Fruit fly (Drosophila melanogaster) whole organism, embryonic: ENCODE measurements around the gene Gr97a.

Experiments used
- Aef1 ChIP-seq: fragments of 200-800 bp; sonication (Bioruptor generic); IDR thresholded peaks from 3 replicates; pipeline ENCODE4 v1.3.6; 2022; ENCODE audit warnings: missing biosample characterization, missing genetic modification characterization
- Antp ChIP-seq: fragments of 200-800 bp; sonication (Bioruptor generic); optimal IDR thresholded peaks from 3 replicates; lab custom pipeline; 2016; ENCODE audit warnings: missing biosample characterization, missing genetic modification characterization
- Asciz ChIP-seq: fragments of 200-800 bp; sonication (Bioruptor generic); optimal IDR thresholded peaks from 2 replicates; lab custom pipeline; 2017; ENCODE audit warnings: missing biosample characterization, mild to moderate bottlenecking, missing genetic modification characterization, missing genetic modification reagents
- Bgb ChIP-seq: fragments of 200-800 bp; sonication (Bioruptor generic); IDR thresholded peaks from 2 replicates; pipeline ENCODE4 v1.3.6; 2022; ENCODE audit warnings: missing biosample characterization, missing genetic modification characterization; ENCODE audit not compliant: partially characterized antibody
- BtbVII ChIP-seq: fragments of 200-800 bp; sonication (Bioruptor generic); optimal IDR thresholded peaks from 3 replicates; lab custom pipeline; 2017; ENCODE audit warnings: missing biosample characterization, mild to moderate bottlenecking, missing genetic modification characterization
- CG10267 ChIP-seq: fragments of 200-800 bp; sonication (Bioruptor generic); optimal IDR thresholded peaks from 2 replicates; lab custom pipeline; 2018; ENCODE audit warnings: missing biosample characterization, mild to moderate bottlenecking, missing genetic modification characterization, moderate library complexity
- CG11247 ChIP-seq: fragments of 200-800 bp; sonication (Bioruptor generic); IDR thresholded peaks from 2 replicates; pipeline ENCODE4 v1.3.6; 2022; ENCODE audit warnings: missing biosample characterization, missing genetic modification characterization
- CG12155 ChIP-seq: fragments of 200-800 bp; sonication (Bioruptor generic); optimal IDR thresholded peaks from 3 replicates; lab custom pipeline; 2016; ENCODE audit warnings: missing biosample characterization, missing genetic modification characterization
- CG12942 ChIP-seq: fragments of 200-800 bp; sonication (Bioruptor generic); optimal IDR thresholded peaks from 3 replicates; lab custom pipeline; 2016; ENCODE audit warnings: missing biosample characterization, missing genetic modification characterization
- CG1529 ChIP-seq: fragments of 200-800 bp; sonication (Bioruptor generic); optimal IDR thresholded peaks from 3 replicates; lab custom pipeline; 2018; ENCODE audit warnings: missing biosample characterization, missing genetic modification characterization
- CG1647 ChIP-seq: fragments of 200-800 bp; sonication (Bioruptor generic); optimal IDR thresholded peaks from 3 replicates; lab custom pipeline; 2016; ENCODE audit warnings: missing biosample characterization, missing genetic modification characterization
- CG17359 ChIP-seq: fragments of 200-800 bp; sonication (Bioruptor generic); optimal IDR thresholded peaks from 3 replicates; lab custom pipeline; 2018; ENCODE audit warnings: missing biosample characterization, mild to moderate bottlenecking, missing genetic modification characterization, moderate library complexity
- CG18262 ChIP-seq: fragments of 200-800 bp; optimal IDR thresholded peaks from 3 replicates; lab custom pipeline; 2019; ENCODE audit warnings: missing biosample characterization, mild to moderate bottlenecking, missing genetic modification characterization, moderate library complexity
- CG2120 ChIP-seq: fragments of 200-800 bp; sonication (Bioruptor generic); optimal IDR thresholded peaks from 3 replicates; lab custom pipeline; 2016; ENCODE audit warnings: missing biosample characterization, missing genetic modification characterization
- CG30403 ChIP-seq: fragments of 200-800 bp; sonication (Bioruptor generic); optimal IDR thresholded peaks from 3 replicates; lab custom pipeline; 2016; ENCODE audit warnings: missing biosample characterization, missing genetic modification characterization
- CG31441 ChIP-seq: fragments of 200-800 bp; sonication (Bioruptor generic); IDR thresholded peaks from 2 replicates; pipeline ENCODE4 v1.3.6; 2022; ENCODE audit warnings: missing biosample characterization, missing genetic modification characterization
- CG32532 ChIP-seq: fragments of 200-800 bp; sonication (Bioruptor generic); IDR thresholded peaks from 2 replicates; pipeline ENCODE4 v1.3.6; 2022; ENCODE audit warnings: missing biosample characterization, missing genetic modification characterization
- CG33213 ChIP-seq: fragments of 200-800 bp; sonication (Bioruptor generic); optimal IDR thresholded peaks from 3 replicates; lab custom pipeline; 2016; ENCODE audit warnings: missing biosample characterization, missing genetic modification characterization
- CG3726 ChIP-seq: fragments of 200-800 bp; sonication (Bioruptor generic); IDR thresholded peaks from 3 replicates; pipeline ENCODE4, ENCODE4 v1.3.6; 2022; ENCODE audit warnings: missing biosample characterization, missing genetic modification characterization
- CG4328 ChIP-seq: fragments of 200-800 bp; sonication (Bioruptor generic); optimal IDR thresholded peaks from 3 replicates; lab custom pipeline; 2017; ENCODE audit warnings: missing biosample characterization, missing genetic modification reagents, missing genetic modification characterization
- CG4424 ChIP-seq: fragments of 200-800 bp; sonication (Bioruptor generic); optimal IDR thresholded peaks from 3 replicates; lab custom pipeline; 2016; ENCODE audit warnings: missing biosample characterization, missing genetic modification characterization
- CG6813 ChIP-seq: fragments of 200-800 bp; sonication (Bioruptor generic); optimal IDR thresholded peaks from 2 replicates; lab custom pipeline; 2017; ENCODE audit warnings: missing biosample characterization, missing genetic modification characterization, mild to moderate bottlenecking, moderate library complexity, missing genetic modification reagents
- CG7786 ChIP-seq: fragments of 200-800 bp; sonication (Bioruptor generic); optimal IDR thresholded peaks from 2 replicates; lab custom pipeline; 2016; ENCODE audit warnings: missing biosample characterization, missing genetic modification characterization
- CG8281 ChIP-seq: fragments of 200-800 bp; sonication (Bioruptor generic); optimal IDR thresholded peaks from 2 replicates; lab custom pipeline; 2018; ENCODE audit warnings: missing biosample characterization, mild to moderate bottlenecking, missing genetic modification characterization, moderate library complexity
- CG8388 ChIP-seq: fragments of 200-800 bp; sonication (Bioruptor generic); optimal IDR thresholded peaks from 2 replicates; lab custom pipeline; 2019; ENCODE audit warnings: missing biosample characterization, mild to moderate bottlenecking, missing genetic modification characterization, moderate library complexity
- CG9876 ChIP-seq: fragments of 200-800 bp; sonication (Bioruptor generic); optimal IDR thresholded peaks from 2 replicates; lab custom pipeline; 2016; ENCODE audit warnings: missing biosample characterization, missing genetic modification characterization
- CkIIα-i1 ChIP-seq: fragments of 200-800 bp; sonication (Bioruptor generic); IDR thresholded peaks from 2 replicates; pipeline ENCODE4 v1.3.6; 2022; ENCODE audit warnings: missing biosample characterization, missing genetic modification characterization
- CrebB ChIP-seq: fragments of 200-800 bp; sonication (Bioruptor generic); optimal IDR thresholded peaks from 3 replicates; lab custom pipeline; 2018; ENCODE audit warnings: missing biosample characterization, mild to moderate bottlenecking, missing genetic modification characterization
- Gug ChIP-seq: fragments of 200-800 bp; sonication (Bioruptor generic); IDR thresholded peaks from 4 replicates; pipeline ENCODE4 v1.3.6; 2022; ENCODE audit warnings: missing biosample characterization, missing genetic modification characterization
- HHEX ChIP-seq: fragments of 200-800 bp; sonication (Bioruptor generic); optimal IDR thresholded peaks from 3 replicates; lab custom pipeline; 2017; ENCODE audit warnings: missing biosample characterization, mild to moderate bottlenecking, missing genetic modification characterization, missing genetic modification reagents
- HLH3B ChIP-seq: fragments of 200-800 bp; sonication (Bioruptor generic); IDR thresholded peaks from 2 replicates; pipeline ENCODE4 v1.3.6; 2022; ENCODE audit warnings: missing biosample characterization, missing genetic modification characterization
- HmgZ ChIP-seq: fragments of 200-800 bp; sonication (Bioruptor generic); optimal IDR thresholded peaks from 2 replicates; lab custom pipeline; 2018; ENCODE audit warnings: missing biosample characterization, mild to moderate bottlenecking, missing genetic modification characterization
- NFAT ChIP-seq: fragments of 200-800 bp; sonication (Bioruptor generic); IDR thresholded peaks from 2 replicates; pipeline ENCODE4 v1.3.6; 2022; ENCODE audit warnings: missing biosample characterization, missing genetic modification characterization
- Sox102F ChIP-seq: fragments of 200-800 bp; sonication (Bioruptor generic); optimal IDR thresholded peaks from 2 replicates; lab custom pipeline; 2018; ENCODE audit warnings: missing biosample characterization, mild to moderate bottlenecking, missing genetic modification characterization, moderate library complexity
- cato ChIP-seq: fragments of 200-800 bp; sonication (Bioruptor generic); optimal IDR thresholded peaks from 2 replicates; lab custom pipeline; 2016; ENCODE audit warnings: missing biosample characterization, missing genetic modification characterization, borderline replicate concordance
- cwo ChIP-seq: fragments of 200-800 bp; sonication (Bioruptor generic); optimal IDR thresholded peaks from 3 replicates; lab custom pipeline; 2017; ENCODE audit warnings: missing biosample characterization, missing genetic modification characterization, mild to moderate bottlenecking, moderate library complexity, missing genetic modification reagents
- gt ChIP-seq: fragments of 200-800 bp; sonication (Bioruptor generic); IDR thresholded peaks from 2 replicates; pipeline ENCODE4 v1.3.6; 2022; ENCODE audit warnings: missing biosample characterization, missing genetic modification characterization
- h ChIP-seq: fragments of >200 bp; optimal IDR thresholded peaks from 2 replicates; lab custom pipeline; 2017
- klu ChIP-seq: fragments of 200-800 bp; sonication (Bioruptor generic); IDR thresholded peaks from 2 replicates; pipeline ENCODE4 v1.3.6; 2022; ENCODE audit warnings: missing biosample characterization, missing genetic modification characterization
- nau ChIP-seq: fragments of 200-800 bp; sonication (Bioruptor generic); optimal IDR thresholded peaks from 3 replicates; lab custom pipeline; 2017; ENCODE audit warnings: missing biosample characterization, mild to moderate bottlenecking, missing genetic modification characterization, missing genetic modification reagents
- nmo ChIP-seq: fragments of 200-800 bp; sonication (Bioruptor generic); optimal IDR thresholded peaks from 2 replicates; lab custom pipeline; 2018; ENCODE audit warnings: missing biosample characterization, mild to moderate bottlenecking, missing genetic modification characterization, moderate library complexity
- prd ChIP-seq, 3 experiments: fragments of >200 bp in 2 of 3; fragments of 200-800 bp in 1 of 3; sonication (Bioruptor generic) in 1 of 3; optimal IDR thresholded peaks in 2 of 3; IDR thresholded peaks in 1 of 3; 2 replicates in 2 of 3; 3 replicates in 1 of 3; pipeline versions ENCODE4 v1.3.6 to Lab custom; 2017 to 2022; ENCODE audit warnings: missing biosample characterization in 1 of 3, missing genetic modification characterization in 1 of 3
- pros ChIP-seq: fragments of 200-800 bp; sonication (Bioruptor generic); optimal IDR thresholded peaks from 3 replicates; lab custom pipeline; 2019; ENCODE audit warnings: missing biosample characterization, mild to moderate bottlenecking, missing genetic modification characterization, moderate library complexity
- row ChIP-seq: fragments of 200-800 bp; sonication (Bioruptor generic); IDR thresholded peaks from 3 replicates; pipeline ENCODE4 v1.3.6; 2022; ENCODE audit warnings: missing biosample characterization, missing genetic modification characterization
- slou ChIP-seq: fragments of 200-800 bp; sonication (Bioruptor generic); optimal IDR thresholded peaks from 3 replicates; lab custom pipeline; 2016; ENCODE audit warnings: missing biosample characterization, missing genetic modification characterization
- ssp ChIP-seq: fragments of 200-800 bp; sonication (Bioruptor generic); IDR thresholded peaks from 2 replicates; pipeline ENCODE4 v1.3.6; 2022; ENCODE audit warnings: missing biosample characterization, missing genetic modification characterization
- stwl ChIP-seq: fragments of 200-800 bp; sonication (Bioruptor generic); optimal IDR thresholded peaks from 3 replicates; lab custom pipeline; 2018; ENCODE audit warnings: missing biosample characterization, mild to moderate bottlenecking, missing genetic modification characterization, moderate library complexity
- tin ChIP-seq: fragments of 200-800 bp; sonication (Bioruptor generic); optimal IDR thresholded peaks from 3 replicates; lab custom pipeline; 2016; ENCODE audit warnings: missing biosample characterization, missing genetic modification characterization
- tup ChIP-seq: fragments of 200-800 bp; sonication (Bioruptor generic); optimal IDR thresholded peaks from 2 replicates; lab custom pipeline; 2016; ENCODE audit warnings: missing biosample characterization, mild to moderate bottlenecking, missing genetic modification characterization, moderate library complexity
- unpg ChIP-seq: fragments of 200-800 bp; sonication (Bioruptor generic); optimal IDR thresholded peaks from 3 replicates; lab custom pipeline; 2018; ENCODE audit warnings: missing biosample characterization, mild to moderate bottlenecking, missing genetic modification characterization, moderate library complexity
- zf30C ChIP-seq: fragments of 200-800 bp; sonication (Bioruptor generic); optimal IDR thresholded peaks from 3 replicates; lab custom pipeline; 2018; ENCODE audit warnings: missing biosample characterization, mild to moderate bottlenecking, missing genetic modification characterization

The Gr97a gene

dm6 chr3R:26937423-26937822, 28.9 kb downstream of the Gr97a start (continued):
- TF ChIP-seq CG10267 (tag; lab: Kevin White, UChicago) (peak; percentile 5), CG4328 (GFP tag; lab: Kevin White, UChicago) (no peak), CG8388 (peak; percentile 91), Asciz (peak; percentile 11), Sox102F (GFP tag; lab: Kevin White, UChicago) (peak; percentile 69), slou (no peak), CG32532 (GFP tag; lab: Robert Waterston, UW) (no peak), CG12942 (GFP tag; lab: Kevin White, UChicago) (peak; percentile 13), zf30C (GFP tag; lab: Kevin White, UChicago) (no peak), nau (GFP tag; lab: Kevin White, UChicago) (peak; percentile 33), unpg (GFP tag; lab: Kevin White, UChicago) (peak; percentile 26), BtbVII (peak; percentile 48), cato (GFP tag; lab: Kevin White, UChicago) (no peak), tup (GFP tag; lab: Kevin White, UChicago) (no peak), prd (optimal IDR thresholded peaks at IDR 0.05; lab: Kevin White, UChicago) (no peak), prd (GFP tag; IDR thresholded peaks at IDR 0.05; lab: Robert Waterston, UW) (peak; percentile 46; the same call in 1 of the 3 replicates), pros (GFP tag; lab: Kevin White, UChicago) (no peak), CG33213 (GFP tag; lab: Kevin White, UChicago) (no peak), NFAT (GFP tag; lab: Robert Waterston, UW) (no peak), CkIIα-i1 (no peak), stwl (no peak), CG12155 (GFP tag; lab: Kevin White, UChicago) (peak; percentile 23), Aef1 (GFP tag; lab: Robert Waterston, UW) (no peak), h (lab: Kevin White, UChicago) (no peak), tin (GFP tag; lab: Kevin White, UChicago) (peak; percentile 38), CG11247 (GFP tag; lab: Robert Waterston, UW) (no peak), CG3726 (GFP tag; lab: Robert Waterston, UW) (no peak), CG17359 (tag; lab: Kevin White, UChicago) (peak; percentile 26), Gug (GFP tag; lab: Robert Waterston, UW) (no peak), HmgZ (tag; lab: Kevin White, UChicago) (peak; percentile 34), CG18262 (tag; lab: Kevin White, UChicago) (peak; percentile 52), cwo (GFP tag; lab: Kevin White, UChicago) (peak; percentile 86), CG6813 (GFP tag; lab: Kevin White, UChicago) (no peak), CG31441 (GFP tag; lab: Robert Waterston, UW) (peak; percentile 50; the same call in 1 of the 2 replicates), nmo (GFP tag; lab: Kevin White, UChicago) (peak; percentile 65), CG30403 (GFP tag; lab: Kevin White, UChicago) (peak; percentile 31), HLH3B (peak; percentile 19; the same call in 1 of the 2 replicates), ssp (GFP tag; lab: Robert Waterston, UW) (0 out of 2 replicates have a peak, but pooled peaks have one; percentile 22), Antp (GFP tag; lab: Kevin White, UChicago) (peak; percentile 15), klu (GFP tag; lab: Robert Waterston, UW) (no peak), CG8281 (tag; lab: Kevin White, UChicago) (peak; percentile 7), CG2120 (GFP tag; lab: Kevin White, UChicago) (peak; percentile 50), CG1529 (GFP tag; lab: Kevin White, UChicago) (peak; percentile 27), row (peak; percentile 54), CG1647 (GFP tag; lab: Kevin White, UChicago) (peak; percentile 44), CG7786 (peak; percentile 13), CrebB (tag; lab: Kevin White, UChicago) (no peak), CG9876 (GFP tag; lab: Kevin White, UChicago) (peak; percentile 10), HHEX (GFP tag; lab: Kevin White, UChicago) (peak; percentile 52), gt (no peak), CG4424 (GFP tag; lab: Kevin White, UChicago) (peak; percentile 36), Bgb (GFP tag; lab: Robert Waterston, UW) (no peak)
